Worm (Caenorhabditis elegans) whole organism, mixed stage, embryonic: Measurements from ENCODE around the gene Y37E11AL.3.

Source experiments
- elt-3 ChIP-seq: fragments of 150-350 bp; optimal IDR thresholded peaks from 2 replicates; lab custom pipeline; 2014; ENCODE audit warnings: missing biosample characterization, missing genetic modification characterization
- nhr-237 ChIP-seq: fragments of 150-350 bp; optimal IDR thresholded peaks from 2 replicates; lab custom pipeline; 2014; ENCODE audit warnings: missing biosample characterization, missing genetic modification characterization
- unc-120 ChIP-seq: sonication (generic microtip); optimal IDR thresholded peaks from 2 replicates; lab custom pipeline; 2017; ENCODE audit warnings: missing genetic modification characterization, missing compliant biosample characterization; ENCODE audit not compliant: poor library complexity, severe bottlenecking
- ztf-11 ChIP-seq: fragments of 150-350 bp; optimal IDR thresholded peaks from 2 replicates; lab custom pipeline; 2014; ENCODE audit warnings: missing biosample characterization, missing genetic modification characterization

DNA sequence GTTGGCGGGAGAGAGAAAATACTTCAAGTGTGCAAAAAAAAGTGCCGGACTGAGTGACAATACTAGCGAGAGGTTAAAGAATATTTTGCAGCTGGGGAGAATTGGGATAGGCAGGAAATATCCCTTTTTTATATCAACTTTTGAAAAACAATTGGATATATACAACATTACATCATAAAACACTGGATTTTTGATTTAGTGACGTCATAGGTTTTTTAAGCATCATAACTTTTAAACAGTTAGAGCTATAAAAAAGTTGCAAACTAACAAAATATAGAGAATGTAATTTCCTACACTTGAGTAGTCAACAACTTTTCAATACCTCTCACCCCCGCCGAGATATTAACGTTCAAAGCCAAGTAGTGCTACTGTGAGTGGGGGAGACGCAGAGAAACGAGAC is 16.0 kb downstream of the Y37E11AL.3 start:
- no peak for TF ChIP-seq nhr-237 (tag; lab: Kevin White, UChicago)
- no peak for TF ChIP-seq ztf-11 (tag; lab: Kevin White, UChicago)
- no peak for TF ChIP-seq unc-120 (tag; lab: Kevin White, UChicago)
- no peak for TF ChIP-seq elt-3
